Fruit fly (Drosophila melanogaster) whole organism, embryonic: ENCODE data around the gene MED21.
A peak's percentile ranks its signal among the peaks of the same experiment; 100 is the strongest.

Experiments
- Adf1 ChIP-seq: fragments of 200-800 bp; sonication (Bioruptor generic); IDR thresholded peaks from 2 replicates; pipeline ENCODE4 v1.3.6; 2022; ENCODE audit warnings: missing biosample characterization, missing genetic modification characterization
- Bdp1 ChIP-seq: fragments of 200-800 bp; sonication (Bioruptor generic); optimal IDR thresholded peaks from 3 replicates; lab custom pipeline; 2016; ENCODE audit warnings: missing biosample characterization, missing genetic modification characterization
- CG10321 ChIP-seq: fragments of 200-800 bp; sonication (Bioruptor generic); IDR thresholded peaks from 2 replicates; pipeline ENCODE4 v1.3.6; 2022; ENCODE audit warnings: missing biosample characterization, missing genetic modification characterization
- CG11456 ChIP-seq: fragments of 200-800 bp; sonication (Bioruptor generic); IDR thresholded peaks from 3 replicates; pipeline ENCODE4 v1.3.6; 2022; ENCODE audit warnings: missing biosample characterization, missing genetic modification characterization
- CG11696 ChIP-seq: fragments of 200-800 bp; sonication (Bioruptor generic); IDR thresholded peaks from 2 replicates; pipeline ENCODE4 v1.3.6; 2022; ENCODE audit warnings: missing biosample characterization, missing genetic modification characterization
- CG12769 ChIP-seq: fragments of 200-800 bp; sonication (Bioruptor generic); optimal IDR thresholded peaks from 2 replicates; lab custom pipeline; 2019; ENCODE audit warnings: missing biosample characterization, mild to moderate bottlenecking, missing genetic modification characterization, moderate library complexity
- CG13296 ChIP-seq: fragments of 200-800 bp; sonication (Bioruptor generic); optimal IDR thresholded peaks from 3 replicates; lab custom pipeline; 2018; ENCODE audit warnings: missing biosample characterization, mild to moderate bottlenecking, missing genetic modification characterization
- CG15011 ChIP-seq: fragments of 200-800 bp; sonication (Bioruptor generic); optimal IDR thresholded peaks from 3 replicates; lab custom pipeline; 2018; ENCODE audit warnings: missing biosample characterization, mild to moderate bottlenecking, missing genetic modification characterization
- CG1529 ChIP-seq: fragments of 200-800 bp; sonication (Bioruptor generic); optimal IDR thresholded peaks from 3 replicates; lab custom pipeline; 2018; ENCODE audit warnings: missing biosample characterization, missing genetic modification characterization
- CG16813 ChIP-seq: fragments of 200-800 bp; sonication (Bioruptor generic); IDR thresholded peaks from 3 replicates; pipeline ENCODE4 v1.3.6; 2022; ENCODE audit warnings: missing biosample characterization, missing genetic modification characterization; ENCODE audit not compliant: partially characterized antibody
- CG17385 ChIP-seq: fragments of 200-800 bp; sonication (Bioruptor generic); optimal IDR thresholded peaks from 3 replicates; lab custom pipeline; 2018; ENCODE audit warnings: missing biosample characterization, mild to moderate bottlenecking, missing genetic modification characterization
- CG1792 ChIP-seq: fragments of 200-800 bp; sonication (Bioruptor generic); optimal IDR thresholded peaks from 2 replicates; lab custom pipeline; 2016; ENCODE audit warnings: missing biosample characterization, missing genetic modification characterization
- CG2129 ChIP-seq: fragments of 200-800 bp; sonication (Bioruptor generic); IDR thresholded peaks from 2 replicates; pipeline ENCODE4 v1.3.6; 2022; ENCODE audit warnings: missing biosample characterization, missing genetic modification characterization; ENCODE audit not compliant: partially characterized antibody
- CG30403 ChIP-seq: fragments of 200-800 bp; sonication (Bioruptor generic); optimal IDR thresholded peaks from 3 replicates; lab custom pipeline; 2016; ENCODE audit warnings: missing biosample characterization, missing genetic modification characterization
- CG4328 ChIP-seq: fragments of 200-800 bp; sonication (Bioruptor generic); optimal IDR thresholded peaks from 3 replicates; lab custom pipeline; 2017; ENCODE audit warnings: missing biosample characterization, missing genetic modification reagents, missing genetic modification characterization
- CG4424 ChIP-seq: fragments of 200-800 bp; sonication (Bioruptor generic); optimal IDR thresholded peaks from 3 replicates; lab custom pipeline; 2016; ENCODE audit warnings: missing biosample characterization, missing genetic modification characterization
- CG7357 ChIP-seq: fragments of 200-800 bp; sonication (Bioruptor generic); IDR thresholded peaks from 3 replicates; pipeline ENCODE4 v1.3.6; 2022; ENCODE audit warnings: missing biosample characterization, missing genetic modification characterization
- CG7839 ChIP-seq: fragments of 200-800 bp; sonication (Bioruptor generic); optimal IDR thresholded peaks from 3 replicates; lab custom pipeline; 2018; ENCODE audit warnings: missing biosample characterization, mild to moderate bottlenecking, missing genetic modification characterization, moderate library complexity
- CG9797 ChIP-seq: fragments of 200-800 bp; sonication (Bioruptor generic); optimal IDR thresholded peaks from 3 replicates; lab custom pipeline; 2018; ENCODE audit warnings: missing biosample characterization, mild to moderate bottlenecking, missing genetic modification characterization
- Chrac-16 ChIP-seq: fragments of 200-800 bp; sonication (Bioruptor generic); optimal IDR thresholded peaks from 3 replicates; lab custom pipeline; 2016; ENCODE audit warnings: missing biosample characterization, missing genetic modification characterization
- Dfd ChIP-seq, 2 experiments: fragments of >200 bp; optimal IDR thresholded peaks; 2 replicates each; lab custom pipeline; 2017; ENCODE audit warnings: missing biosample characterization in 2 of 2, missing genetic modification characterization in 2 of 2
- Dref ChIP-seq: fragments of 200-800 bp; sonication (Bioruptor generic); IDR thresholded peaks from 2 replicates; pipeline ENCODE4 v1.3.6; 2022; ENCODE audit warnings: missing biosample characterization, missing genetic modification characterization
- Ets65A ChIP-seq: fragments of 200-800 bp; sonication (Bioruptor generic); peaks from one replicate; lab custom pipeline; 2016; ENCODE audit warnings: missing biosample characterization, missing genetic modification characterization
- Gsc ChIP-seq: fragments of 200-800 bp; sonication (Bioruptor generic); IDR thresholded peaks from 2 replicates; pipeline ENCODE4 v1.3.6; 2022; ENCODE audit warnings: missing biosample characterization, missing genetic modification characterization
- Kr ChIP-seq: fragments of 200-800 bp; sonication (Bioruptor generic); optimal IDR thresholded peaks from 2 replicates; lab custom pipeline; 2017; ENCODE audit warnings: missing biosample characterization, mild to moderate bottlenecking, missing genetic modification characterization
- MBD-R2 ChIP-seq: fragments of 200-800 bp; sonication (Bioruptor generic); IDR thresholded peaks from 2 replicates; pipeline ENCODE4 v1.3.6; 2022; ENCODE audit warnings: missing biosample characterization, missing genetic modification characterization
- NK7.1 ChIP-seq: fragments of 200-800 bp; sonication (Bioruptor generic); optimal IDR thresholded peaks from 3 replicates; lab custom pipeline; 2016; ENCODE audit warnings: missing biosample characterization, missing genetic modification characterization
- Side ChIP-seq: fragments of 200-800 bp; sonication (Bioruptor generic); optimal IDR thresholded peaks from 2 replicates; lab custom pipeline; 2016; ENCODE audit warnings: missing biosample characterization, missing genetic modification characterization
- Sin3A ChIP-seq: fragments of >200 bp; optimal IDR thresholded peaks from 2 replicates; lab custom pipeline; 2018
- Ssrp ChIP-seq: fragments of 200-800 bp; sonication (Bioruptor generic); optimal IDR thresholded peaks from 2 replicates; lab custom pipeline; 2018; ENCODE audit warnings: missing biosample characterization, mild to moderate bottlenecking, missing genetic modification characterization, moderate library complexity
- Taf1 ChIP-seq: fragments of 200-800 bp; sonication (Bioruptor generic); IDR thresholded peaks from 2 replicates; pipeline ENCODE4 v1.3.6; 2022; ENCODE audit warnings: missing biosample characterization, missing genetic modification characterization
- Tbp ChIP-seq: fragments of >200 bp; optimal IDR thresholded peaks from 2 replicates; lab custom pipeline; 2018; ENCODE audit warnings: missing biosample characterization, missing genetic modification characterization
- Xbp1 ChIP-seq: fragments of 200-800 bp; sonication (Bioruptor generic); optimal IDR thresholded peaks from 3 replicates; lab custom pipeline; 2016; ENCODE audit warnings: missing biosample characterization, mild to moderate bottlenecking, missing genetic modification characterization
- YL-1 ChIP-seq: fragments of 200-800 bp; sonication (Bioruptor generic); optimal IDR thresholded peaks from 3 replicates; lab custom pipeline; 2017; ENCODE audit warnings: missing biosample characterization, mild to moderate bottlenecking, missing genetic modification characterization
- ase ChIP-seq: fragments of 200-800 bp; sonication (Bioruptor generic); IDR thresholded peaks from 3 replicates; pipeline ENCODE4 v1.3.6; 2022; ENCODE audit warnings: missing biosample characterization, missing genetic modification characterization
- ato ChIP-seq: fragments of 200-800 bp; sonication (Bioruptor generic); IDR thresholded peaks from 2 replicates; pipeline ENCODE4 v1.3.6; 2022; ENCODE audit warnings: missing biosample characterization, missing genetic modification characterization; ENCODE audit not compliant: partially characterized antibody
- cad ChIP-seq: fragments of >200 bp; optimal IDR thresholded peaks from 2 replicates; lab custom pipeline; 2017; ENCODE audit warnings: missing biosample characterization, missing genetic modification characterization
- dm ChIP-seq: fragments of 200-800 bp; sonication (Bioruptor generic); optimal IDR thresholded peaks from 3 replicates; lab custom pipeline; 2016; ENCODE audit warnings: missing biosample characterization, missing genetic modification characterization
- dpn ChIP-seq, 2 experiments: fragments of 200-800 bp; sonication (Bioruptor generic); optimal IDR thresholded peaks; 3 replicates each; lab custom pipeline; 2016; ENCODE audit warnings: missing biosample characterization in 2 of 2, missing genetic modification characterization in 2 of 2
- grn ChIP-seq: fragments of 200-800 bp; sonication (Bioruptor generic); optimal IDR thresholded peaks from 3 replicates; lab custom pipeline; 2017; ENCODE audit warnings: missing biosample characterization, missing genetic modification characterization
- gt ChIP-seq: fragments of 200-800 bp; sonication (Bioruptor generic); IDR thresholded peaks from 2 replicates; pipeline ENCODE4 v1.3.6; 2022; ENCODE audit warnings: missing biosample characterization, missing genetic modification characterization
- inv ChIP-seq: fragments of 200-800 bp; sonication (Bioruptor generic); IDR thresholded peaks from 2 replicates; pipeline ENCODE4 v1.3.6; 2022; ENCODE audit warnings: missing biosample characterization, missing genetic modification characterization; ENCODE audit not compliant: partially characterized antibody
- kni ChIP-seq: fragments of 200-800 bp; sonication (Bioruptor generic); optimal IDR thresholded peaks from 3 replicates; lab custom pipeline; 2017; ENCODE audit warnings: mild to moderate bottlenecking, missing biosample characterization, missing genetic modification reagents, missing genetic modification characterization
- nerfin-1 ChIP-seq: fragments of 200-800 bp; sonication (Bioruptor generic); optimal IDR thresholded peaks from 3 replicates; lab custom pipeline; 2019; ENCODE audit warnings: missing biosample characterization, mild to moderate bottlenecking, missing genetic modification characterization, moderate library complexity
- onecut ChIP-seq: fragments of 200-800 bp; sonication (Bioruptor generic); IDR thresholded peaks from 2 replicates; pipeline ENCODE4 v1.3.6; 2022; ENCODE audit warnings: missing biosample characterization, missing genetic modification characterization
- pan ChIP-seq, 4 experiments: fragments of >200 bp in 3 of 4; fragments of 200-800 bp in 1 of 4; sonication (Bioruptor generic) in 1 of 4; optimal IDR thresholded peaks in 3 of 4; IDR thresholded peaks in 1 of 4; 2 replicates each; pipeline versions ENCODE4 v1.3.6 to Lab custom; 2017 to 2022; ENCODE audit warnings: missing biosample characterization in 2 of 4, missing genetic modification characterization in 2 of 4, mixed read lengths in 1 of 4
- prd ChIP-seq, 3 experiments: fragments of >200 bp in 2 of 3; fragments of 200-800 bp in 1 of 3; sonication (Bioruptor generic) in 1 of 3; optimal IDR thresholded peaks in 2 of 3; IDR thresholded peaks in 1 of 3; 2 replicates in 2 of 3; 3 replicates in 1 of 3; pipeline versions ENCODE4 v1.3.6 to Lab custom; 2017 to 2022; ENCODE audit warnings: missing biosample characterization in 1 of 3, missing genetic modification characterization in 1 of 3
- psq ChIP-seq: fragments of 200-800 bp; sonication (Bioruptor generic); optimal IDR thresholded peaks from 2 replicates; lab custom pipeline; 2017; ENCODE audit warnings: missing biosample characterization, missing genetic modification characterization
- sd ChIP-seq: fragments of 200-800 bp; sonication (Bioruptor generic); optimal IDR thresholded peaks from 3 replicates; lab custom pipeline; 2018; ENCODE audit warnings: missing biosample characterization, mild to moderate bottlenecking, missing genetic modification characterization, moderate library complexity
- tin ChIP-seq: fragments of 200-800 bp; sonication (Bioruptor generic); optimal IDR thresholded peaks from 3 replicates; lab custom pipeline; 2016; ENCODE audit warnings: missing biosample characterization, missing genetic modification characterization
- ttk ChIP-seq: fragments of 200-800 bp; sonication (Bioruptor generic); IDR thresholded peaks from 2 replicates; pipeline ENCODE4 v2.1.2; 2022; ENCODE audit warnings: missing biosample characterization, missing genetic modification characterization
- tup ChIP-seq: fragments of 200-800 bp; sonication (Bioruptor generic); optimal IDR thresholded peaks from 2 replicates; lab custom pipeline; 2016; ENCODE audit warnings: missing biosample characterization, mild to moderate bottlenecking, missing genetic modification characterization, moderate library complexity

Gene MED21

DNA sequence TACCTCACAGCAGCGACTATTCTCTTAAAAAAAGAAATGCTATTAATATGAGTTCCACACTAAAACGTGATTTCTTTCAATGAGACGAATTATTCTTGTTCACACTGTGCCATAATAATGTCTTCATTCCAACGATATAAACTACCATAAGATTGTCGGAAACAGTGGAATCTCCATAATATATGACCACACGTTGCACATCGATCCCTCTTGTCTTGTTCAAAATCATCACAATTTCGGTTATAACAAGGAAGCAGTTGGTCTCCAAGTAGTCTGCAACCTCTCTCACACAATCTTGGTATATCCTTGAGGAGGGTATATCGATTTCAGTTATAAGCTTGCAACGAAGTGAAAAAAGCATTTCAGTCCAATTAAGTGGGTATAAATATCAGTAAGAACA lies at the start of gene MED21 (continued):
- no peak for TF ChIP-seq sd (tag; lab: Kevin White, UChicago)
- TF ChIP-seq CG9797 (GFP tag; lab: Kevin White, UChicago): no peak
- TF ChIP-seq YL-1 (GFP tag; lab: Kevin White, UChicago): no peak
- TF ChIP-seq MBD-R2 (GFP tag; lab: Robert Waterston, UW): peak; percentile 30
- no peak for TF ChIP-seq CG2129 (GFP tag; lab: Robert Waterston, UW)
- no peak for TF ChIP-seq Kr (GFP tag; lab: Kevin White, UChicago)
- TF ChIP-seq pan (optimal IDR thresholded peaks at IDR 0.05; lab: Kevin White, UChicago): no peak
- no peak for TF ChIP-seq pan (GFP tag; optimal IDR thresholded peaks at IDR 0.05 in 1 of 2, IDR thresholded peaks at IDR 0.05 in 1 of 2)
- TF ChIP-seq psq (GFP tag; lab: Kevin White, UChicago): no peak
- TF ChIP-seq prd (optimal IDR thresholded peaks at IDR 0.05; lab: Kevin White, UChicago): no peak
- no peak for TF ChIP-seq prd (GFP tag; IDR thresholded peaks at IDR 0.05; lab: Robert Waterston, UW)
- no peak for TF ChIP-seq Bdp1 (GFP tag; lab: Kevin White, UChicago)
- no peak for TF ChIP-seq inv (GFP tag; lab: Robert Waterston, UW)
- TF ChIP-seq dpn (GFP tag; optimal IDR thresholded peaks at IDR 0.05; lab: Kevin White, UChicago): peak in 1 of 2 experiments; percentile 10
- TF ChIP-seq nerfin-1: no peak
- no peak for TF ChIP-seq CG1529 (GFP tag; lab: Kevin White, UChicago)
- no peak for TF ChIP-seq ase (GFP tag; lab: Robert Waterston, UW)
- no peak for TF ChIP-seq CG7839 (tag; lab: Kevin White, UChicago)
- no peak for TF ChIP-seq gt (GFP tag; lab: Robert Waterston, UW)
- peak; percentile 24 for TF ChIP-seq Ssrp
- no peak for TF ChIP-seq Tbp (GFP tag; lab: Kevin White, UChicago)
- TF ChIP-seq CG13296: no peak
- no peak for TF ChIP-seq ttk
- no peak for TF ChIP-seq CG4424 (GFP tag; lab: Kevin White, UChicago)
- TF ChIP-seq CG4328: no peak
- TF ChIP-seq CG17385: no peak
- peak; percentile 70 for TF ChIP-seq Dref (GFP tag; lab: Robert Waterston, UW)
- no peak for TF ChIP-seq Side (GFP tag; lab: Kevin White, UChicago)
- no peak for TF ChIP-seq tin (GFP tag; lab: Kevin White, UChicago)
- no peak for TF ChIP-seq CG11696 (GFP tag; lab: Robert Waterston, UW)
- TF ChIP-seq onecut (GFP tag; lab: Robert Waterston, UW): no peak; the same call in 1 of the 2 replicates
- peak; percentile 27 for TF ChIP-seq Xbp1
- TF ChIP-seq CG1792 (GFP tag; lab: Kevin White, UChicago): no peak
- TF ChIP-seq tup (GFP tag; lab: Kevin White, UChicago): no peak
- no peak for TF ChIP-seq Chrac-16 (GFP tag; lab: Kevin White, UChicago)
- TF ChIP-seq Adf1 (GFP tag; lab: Robert Waterston, UW): no peak
- TF ChIP-seq Dfd (GFP tag; optimal IDR thresholded peaks at IDR 0.05; lab: Kevin White, UChicago): peak in 1 of 2 experiments; percentile 73
- TF ChIP-seq CG30403: no peak
- TF ChIP-seq CG11456 (GFP tag; lab: Robert Waterston, UW): no peak
- TF ChIP-seq CG15011 (GFP tag; lab: Kevin White, UChicago): no peak
- no peak for TF ChIP-seq grn
- no peak for TF ChIP-seq CG10321 (GFP tag; lab: Robert Waterston, UW)
- TF ChIP-seq cad (GFP tag; lab: Kevin White, UChicago): no peak
- TF ChIP-seq NK7.1 (GFP tag; lab: Kevin White, UChicago): no peak
- TF ChIP-seq kni (GFP tag; lab: Kevin White, UChicago): no peak
- no peak for TF ChIP-seq Sin3A (lab: Kevin White, UChicago)
- peak; percentile 100 for TF ChIP-seq CG7357 (GFP tag; lab: Robert Waterston, UW)
- no peak for TF ChIP-seq ato (GFP tag; lab: Robert Waterston, UW)
- peak; percentile 91 for TF ChIP-seq Ets65A (GFP tag; lab: Kevin White, UChicago)
- peak; percentile 38 for TF ChIP-seq dm
- TF ChIP-seq Gsc (GFP tag; lab: Robert Waterston, UW): no peak
- no peak for TF ChIP-seq CG16813 (GFP tag; lab: Robert Waterston, UW)
- no peak for TF ChIP-seq CG12769
- TF ChIP-seq Taf1: no peak
